Worm (Caenorhabditis elegans): Measurements from ENCODE around the gene idhb-1.

Gene idhb-1

ce11 chrX:14180151-14180550, 6.3 kb upstream of the idhb-1 start, which contains the start of gene C37E2.3 (continued):
- TF ChIP-seq Y105C5A.15 (GFP tag; IDR thresholded peaks at IDR 0.05) (no peak), snpc-4 (tag; optimal IDR thresholded peaks at IDR 0.05) (no peak), skn-1 (tag; optimal IDR thresholded peaks at IDR 0.05) (no peak), dmd-8 (GFP tag; IDR thresholded peaks at IDR 0.05) (no peak)

- TF ChIP-seq arid-1 (GFP tag; conservative IDR thresholded peaks at IDR 0.05) (no peak), aha-1 (tag) (peak; percentile 93)
Measured at ce11 chrX:14179488-14179887, 5.6 kb upstream of the idhb-1 start.

ce11 chrX:14178688-14179087, 4.8 kb upstream of the idhb-1 start, which contains the start of gene C37E2.10:
Gene C37E2.10 (plus strand): TSS chrX:14178988.
- TF ChIP-seq ceh-82 (tag; optimal IDR thresholded peaks at IDR 0.05) (no peak), ceh-44 (GFP tag; IDR thresholded peaks at IDR 0.05) (no peak), hlh-11 (tag; optimal IDR thresholded peaks at IDR 0.05) (no peak), snpc-4 (tag; optimal IDR thresholded peaks at IDR 0.05) (no peak), lin-29 (GFP tag; IDR thresholded peaks at IDR 0.05) (no peak), egl-27 (tag; optimal IDR thresholded peaks at IDR 0.05) (no peak), ctbp-1 (GFP tag; IDR thresholded peaks at IDR 0.05) (no peak), zag-1 (tag; optimal IDR thresholded peaks at IDR 0.05) (no peak), lin-15B (tag; optimal IDR thresholded peaks at IDR 0.05) (no peak), ceh-32 (tag; optimal IDR thresholded peaks at IDR 0.05; ENCODE audit: poor library complexity) (no peak), snpc-1.2 (GFP tag; IDR thresholded peaks at IDR 0.05) (no peak), ztf-11 (tag; optimal IDR thresholded peaks at IDR 0.05) (no peak)

ce11 chrX:14175740-14176139, 1.9 kb upstream of the idhb-1 start, which contains the start of gene C37E2.2:
Gene C37E2.2 (plus strand): TSS chrX:14176040.
- TF ChIP-seq unc-62 (GFP tag; optimal IDR thresholded peaks at IDR 0.05 in 1 of 2) (peak in 1 of 2 experiments; percentile 41), unc-62 (tag; optimal IDR thresholded peaks at IDR 0.05) (no peak), ceh-44 (GFP tag; IDR thresholded peaks at IDR 0.05) (no peak)

- TF ChIP-seq nhr-76 (tag; optimal IDR thresholded peaks at IDR 0.05) = peak; percentile 72
- TF ChIP-seq aly-2 (tag; optimal IDR thresholded peaks at IDR 0.05) = no peak
- no peak for TF ChIP-seq unc-130 (GFP tag; optimal IDR thresholded peaks at IDR 0.05)
- TF ChIP-seq snpc-1.2 (GFP tag; IDR thresholded peaks at IDR 0.05) = no peak
- peak; percentile 87 for TF ChIP-seq jun-1 (tag; optimal IDR thresholded peaks at IDR 0.05)
- peak; percentile 83 for TF ChIP-seq ctbp-1 (GFP tag; IDR thresholded peaks at IDR 0.05)
- no peak for TF ChIP-seq F49E8.2 (tag; optimal IDR thresholded peaks at IDR 0.05; ENCODE audit: borderline replicate concordance)
- peak; percentile 90 for TF ChIP-seq nhr-25 (tag; optimal IDR thresholded peaks at IDR 0.05; ENCODE audit: borderline replicate concordance, insufficient read depth)
- no peak for TF ChIP-seq ztf-11 (tag; optimal IDR thresholded peaks at IDR 0.05)
- no peak for TF ChIP-seq zip-2 (tag; optimal IDR thresholded peaks at IDR 0.05)
- TF ChIP-seq F44E2.7 (GFP tag; IDR thresholded peaks at IDR 0.05) = no peak
- TF ChIP-seq unc-62 (GFP tag; optimal IDR thresholded peaks at IDR 0.05 in 1 of 2) = no peak
- TF ChIP-seq unc-62 (tag; optimal IDR thresholded peaks at IDR 0.05) = no peak
- no peak for TF ChIP-seq ceh-62 (tag; optimal IDR thresholded peaks at IDR 0.05)
- peak; percentile 97 for TF ChIP-seq lin-38 (GFP tag; IDR thresholded peaks at IDR 0.05)
- TF ChIP-seq Y5F2A.4 (GFP tag; optimal IDR thresholded peaks at IDR 0.05) = no peak
- no peak for TF ChIP-seq dmd-8 (GFP tag; IDR thresholded peaks at IDR 0.05)
- TF ChIP-seq ceh-82 (tag; optimal IDR thresholded peaks at IDR 0.05) = no peak
- peak; percentile 95 for TF ChIP-seq lin-13 (GFP tag; optimal IDR thresholded peaks at IDR 0.05)
- TF ChIP-seq madf-5 (GFP tag; IDR thresholded peaks at IDR 0.05) = no peak
- TF ChIP-seq nhr-48 (tag; optimal IDR thresholded peaks at IDR 0.05) = peak; percentile 85
- TF ChIP-seq dmd-9 (GFP tag; IDR thresholded peaks at IDR 0.05) = no peak
- TF ChIP-seq spr-3 (GFP tag; optimal IDR thresholded peaks at IDR 0.05) = peak; percentile 33
- TF ChIP-seq nhr-41 (GFP tag; IDR thresholded peaks at IDR 0.05) = peak; percentile 46; the same call in 1 of the 2 replicates
- peak; percentile 76 to 91 for TF ChIP-seq lsy-2 (tag; optimal IDR thresholded peaks at IDR 0.05)
- peak; percentile 89 for TF ChIP-seq rbr-2 (tag; optimal IDR thresholded peaks at IDR 0.05)
- no peak for TF ChIP-seq zfp-2 (tag; optimal IDR thresholded peaks at IDR 0.05)
- TF ChIP-seq ZK546.5 (tag; optimal IDR thresholded peaks at IDR 0.05) = peak in 1 of 2 experiments; percentile 27
- peak; percentile 41; the same call in 1 of the 2 replicates for TF ChIP-seq set-16 (GFP tag; IDR thresholded peaks at IDR 0.05)
- TF ChIP-seq T20F7.1 (GFP tag; optimal IDR thresholded peaks at IDR 0.05) = peak; percentile 86
- TF ChIP-seq daf-16 (GFP tag; optimal IDR thresholded peaks at IDR 0.05) = peak in 1 of 2 experiments; percentile 32
- peak; percentile 89 for TF ChIP-seq daf-16 (tag; optimal IDR thresholded peaks at IDR 0.05)
Measured at ce11 chrX:14169569-14170031, 4.3 kb downstream of the idhb-1 start, which contains the start of gene sym-4. Gene sym-4 (minus strand): TSS chrX:14169619.

Measured in whole organism, L4 larva.